Worm (Caenorhabditis elegans) whole organism, midembryonic: ENCODE data around the gene Y75B12A.2.

ENCODE experiments used
- T22C8.4 ChIP-seq: fragments of 200-800 bp; sonication (Bioruptor generic); IDR thresholded peaks from 2 replicates; pipeline ENCODE4 v1.3.6; 2022; ENCODE audit warnings: missing genetic modification characterization, missing compliant biosample characterization
- cog-1 ChIP-seq: sonication (generic microtip); optimal IDR thresholded peaks from 2 replicates; lab custom pipeline; 2016; ENCODE audit warnings: missing genetic modification characterization, missing compliant biosample characterization
- flt-1 ChIP-seq: fragments of 200-800 bp; sonication (Bioruptor generic); IDR thresholded peaks from 2 replicates; pipeline ENCODE4 v1.3.6; 2022; ENCODE audit warnings: missing genetic modification characterization, missing compliant biosample characterization
- klf-2 ChIP-seq: fragments of 200-800 bp; sonication (Bioruptor generic); conservative IDR thresholded peaks from 2 replicates; pipeline ENCODE4 v1.3.6; 2022; ENCODE audit warnings: missing genetic modification reagents, missing genetic modification characterization, missing compliant biosample characterization
- med-1 ChIP-seq: sonication (generic microtip); optimal IDR thresholded peaks from 2 replicates; lab custom pipeline; 2017; ENCODE audit warnings: missing genetic modification characterization, mild to moderate bottlenecking, missing compliant biosample characterization, antibody characterized with exemption, missing genetic modification reagents; ENCODE audit not compliant: insufficient read depth
- ref-1 ChIP-seq: fragments of 200-800 bp; sonication (Bioruptor generic); conservative IDR thresholded peaks from 2 replicates; pipeline ENCODE4 v1.3.6; 2022; ENCODE audit warnings: missing genetic modification reagents, missing genetic modification characterization, missing compliant biosample characterization
- tab-1 ChIP-seq: fragments of 200-800 bp; sonication (Bioruptor generic); IDR thresholded peaks from 2 replicates; pipeline ENCODE4 v1.3.6; 2022; ENCODE audit warnings: missing genetic modification characterization, missing compliant biosample characterization
- ztf-23 ChIP-seq: fragments of 200-800 bp; sonication (Bioruptor generic); IDR thresholded peaks from 2 replicates; pipeline ENCODE4 v1.3.6; 2022; ENCODE audit warnings: missing genetic modification reagents, missing genetic modification characterization, missing compliant biosample characterization
- ztf-29 ChIP-seq: fragments of 200-800 bp; sonication (Bioruptor generic); IDR thresholded peaks from 2 replicates; pipeline ENCODE4 v1.3.6; 2022; ENCODE audit warnings: missing genetic modification reagents, missing genetic modification characterization, missing compliant biosample characterization

Y75B12A.2 gene

DNA sequence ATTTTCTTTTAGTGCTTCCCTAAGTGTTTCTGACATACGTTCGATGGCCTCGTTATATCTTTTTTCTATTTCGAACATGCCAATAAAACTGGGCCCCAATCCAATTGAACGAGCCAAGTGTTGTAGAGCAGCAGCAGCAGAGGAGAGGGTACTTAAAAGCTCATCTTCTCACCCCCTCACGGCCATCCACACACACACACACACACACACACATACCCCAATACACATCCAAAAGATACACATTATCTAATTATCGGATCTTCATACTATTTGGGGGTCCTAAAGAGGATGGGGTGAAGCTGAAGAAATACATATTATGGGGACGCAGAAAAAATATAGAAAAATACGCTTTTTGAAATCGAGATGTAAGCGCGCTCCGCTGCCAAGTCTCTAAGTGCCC, 36.6 kb upstream of the Y75B12A.2 start:
- TF ChIP-seq flt-1 (GFP tag; lab: Robert Waterston, UW) = 0 out of 2 replicates have a peak, but pooled peaks have one; percentile 37
- TF ChIP-seq ztf-29 (GFP tag; lab: Robert Waterston, UW) = no peak
- TF ChIP-seq ztf-23 (GFP tag; lab: Robert Waterston, UW) = peak; percentile 53; the same call in 1 of the 2 replicates

DNA sequence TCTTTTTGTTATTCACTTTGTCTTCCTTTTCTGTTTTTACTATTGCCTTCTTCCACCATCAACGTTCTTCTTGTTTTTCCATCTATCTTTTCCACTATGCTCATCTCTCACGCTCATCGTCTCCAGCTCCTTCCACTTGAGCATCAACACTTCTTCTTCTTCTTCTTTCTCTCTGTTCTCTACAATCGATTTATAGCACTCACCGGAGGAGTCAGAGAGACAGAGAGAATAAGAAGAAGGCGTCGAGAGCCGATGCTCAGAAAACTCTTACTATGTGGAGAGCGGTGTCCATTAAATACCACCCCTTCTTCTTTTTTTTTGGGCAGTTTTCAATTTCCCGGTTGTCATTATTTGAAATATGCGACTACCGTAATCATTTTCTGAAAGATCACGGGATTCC, 34.5 kb upstream of the Y75B12A.2 start:
- no peak for TF ChIP-seq tab-1 (GFP tag; lab: Robert Waterston, UW)

DNA sequence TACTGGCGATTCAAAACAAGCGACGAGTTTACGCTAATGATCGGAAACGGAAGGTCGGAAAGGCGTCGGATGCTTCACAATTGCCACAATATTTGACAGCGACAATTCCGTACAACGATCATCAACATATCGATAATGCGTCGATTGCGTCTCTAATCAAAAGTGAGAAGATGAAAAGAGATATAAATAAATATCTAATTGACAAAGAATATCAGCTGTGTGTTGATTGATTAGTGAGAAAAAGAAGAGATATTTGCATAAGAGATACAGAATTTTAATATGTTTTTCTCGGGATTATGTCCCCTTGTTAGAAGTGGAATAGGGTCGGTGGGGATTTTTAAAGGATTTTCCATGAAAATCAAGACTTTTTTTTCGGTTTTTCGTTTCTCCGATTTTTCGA, 30.8 kb upstream of the Y75B12A.2 start:
- TF ChIP-seq med-1 (no peak), tab-1 (GFP tag; lab: Robert Waterston, UW) (no peak), ztf-23 (GFP tag; lab: Robert Waterston, UW) (no peak), ref-1 (no peak), T22C8.4 (no peak), ztf-29 (GFP tag; lab: Robert Waterston, UW) (no peak), klf-2 (GFP tag; lab: Robert Waterston, UW) (no peak), flt-1 (GFP tag; lab: Robert Waterston, UW) (no peak), cog-1 (tag; lab: Kevin White, UChicago) (no peak)

DNA sequence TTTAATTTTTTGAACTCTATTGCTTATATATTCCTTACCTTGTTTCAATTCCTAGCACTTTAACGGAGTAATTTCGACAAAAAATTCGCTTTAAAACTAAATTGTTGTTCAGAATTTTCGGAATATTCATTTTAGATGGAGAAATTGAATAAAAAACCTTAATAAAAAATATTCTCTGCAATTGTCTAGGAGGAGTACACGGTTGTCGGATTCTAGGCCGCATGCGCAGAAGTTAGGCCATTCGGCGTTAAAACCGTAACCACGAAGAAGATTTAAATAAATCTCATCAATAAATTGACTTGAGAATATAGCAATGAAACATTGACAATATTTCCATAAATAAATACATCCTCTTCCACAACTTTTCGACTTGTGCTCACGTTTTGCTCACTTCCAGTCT, 27.1 kb upstream of the Y75B12A.2 start, which contains the start of the genes C01G10.10 and C01G10.9:
Gene C01G10.10 (minus strand): TSS at position 151 of the 400 bp plus-strand sequence.
Gene C01G10.9 (plus strand): TSS at position 240 of the 400 bp plus-strand sequence.
- TF ChIP-seq ztf-29 (GFP tag; lab: Robert Waterston, UW) (no peak), flt-1 (GFP tag; lab: Robert Waterston, UW) (0 out of 2 replicates have a peak, but pooled peaks have one; percentile 10), T22C8.4 (no peak), klf-2 (GFP tag; lab: Robert Waterston, UW) (no peak), cog-1 (tag; lab: Kevin White, UChicago) (no peak), tab-1 (GFP tag; lab: Robert Waterston, UW) (no peak)

DNA sequence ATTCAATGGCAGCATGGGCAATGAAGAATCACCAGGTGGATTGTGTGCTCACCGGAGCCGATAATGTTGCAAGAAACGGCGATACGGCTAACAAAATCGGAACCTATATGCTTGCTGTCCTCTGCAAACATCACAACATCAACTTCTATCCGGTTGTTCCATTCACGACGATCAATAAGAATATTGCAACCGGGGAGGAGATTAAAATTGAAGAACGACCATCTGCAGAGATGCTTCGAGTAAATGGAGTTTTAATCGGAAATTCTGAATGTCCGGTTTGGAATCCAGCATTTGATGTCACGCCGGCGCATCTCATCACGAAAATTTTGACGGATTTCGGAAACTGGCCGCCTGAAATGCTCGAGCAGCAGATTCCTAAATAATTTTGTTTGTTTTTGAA, 25.7 kb upstream of the Y75B12A.2 start:
- TF ChIP-seq flt-1 (GFP tag; lab: Robert Waterston, UW) = no peak
- TF ChIP-seq klf-2 (GFP tag; lab: Robert Waterston, UW) = no peak
- no peak for TF ChIP-seq tab-1 (GFP tag; lab: Robert Waterston, UW)
- TF ChIP-seq ztf-23 (GFP tag; lab: Robert Waterston, UW) = no peak
- TF ChIP-seq ref-1 = no peak
- TF ChIP-seq cog-1 (tag; lab: Kevin White, UChicago) = no peak
- TF ChIP-seq ztf-29 (GFP tag; lab: Robert Waterston, UW) = no peak
- TF ChIP-seq med-1 = no peak
- no peak for TF ChIP-seq T22C8.4

DNA sequence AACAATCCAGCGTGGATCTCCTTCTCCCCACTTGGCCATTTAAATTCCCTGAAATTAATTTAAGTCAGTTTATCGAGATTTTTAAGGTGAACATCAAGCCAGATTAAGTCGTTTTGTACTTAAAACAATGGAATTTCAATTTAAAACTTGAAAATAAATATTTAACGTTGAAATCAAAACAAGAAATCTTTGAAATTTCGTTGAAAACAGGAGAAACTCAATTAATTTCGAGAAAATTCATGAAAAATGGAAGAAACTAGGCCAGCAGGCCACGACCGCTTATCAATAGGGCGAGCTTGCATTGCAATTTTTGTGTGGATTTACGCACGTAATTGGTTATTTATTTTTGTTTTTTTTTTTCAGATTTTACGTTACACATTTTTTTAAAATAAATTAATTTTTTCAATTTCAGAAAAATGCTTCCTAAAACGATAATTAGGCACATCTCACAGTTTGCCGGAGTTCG, 24.0 kb upstream of the Y75B12A.2 start, which contains the start of the genes ahsa-1 and C01G10.7:
Gene ahsa-1 (minus strand): TSS at position 51 of the 466 bp plus-strand sequence.
Gene C01G10.7 (plus strand): TSS at position 413 of the 466 bp plus-strand sequence.
- TF ChIP-seq med-1 = no peak
- peak; percentile 83 for TF ChIP-seq cog-1 (tag; lab: Kevin White, UChicago)
- peak; percentile 77 for TF ChIP-seq flt-1 (GFP tag; lab: Robert Waterston, UW)
- TF ChIP-seq ztf-23 (GFP tag; lab: Robert Waterston, UW) = peak; percentile 89

DNA sequence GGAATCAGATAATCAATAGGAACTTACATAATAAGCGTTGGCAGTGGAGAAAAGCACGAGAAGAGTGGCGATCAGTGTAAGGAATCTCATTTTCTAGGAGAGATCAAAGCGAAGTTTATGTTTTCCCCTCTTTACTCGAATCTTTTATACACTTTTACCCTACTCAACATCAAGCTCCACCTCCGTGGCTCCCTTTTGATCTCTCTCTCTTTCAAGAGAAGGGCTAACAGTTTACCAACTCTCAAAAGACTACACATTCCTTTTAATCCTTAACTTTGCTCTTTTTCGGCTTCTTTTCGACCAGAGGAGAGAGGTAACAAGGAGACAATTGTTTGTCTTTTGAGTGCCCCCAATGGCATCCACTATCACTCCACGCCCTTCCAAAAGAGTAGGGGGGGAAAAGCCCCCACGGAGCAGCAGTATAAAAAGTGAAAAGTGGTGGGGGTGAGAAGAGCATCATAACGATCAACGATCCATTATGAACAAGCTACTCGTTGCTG, 22.1 kb upstream of the Y75B12A.2 start, which contains the start of the genes C01G10.15 and C01G10.6:
Gene C01G10.15 (minus strand): TSS at position 101 of the 500 bp plus-strand sequence.
Gene C01G10.6 (plus strand): TSS at position 450 of the 500 bp plus-strand sequence.
- TF ChIP-seq ref-1 (no peak), cog-1 (tag; lab: Kevin White, UChicago) (no peak), med-1 (no peak), tab-1 (GFP tag; lab: Robert Waterston, UW) (no peak), flt-1 (GFP tag; lab: Robert Waterston, UW) (no peak), ztf-29 (GFP tag; lab: Robert Waterston, UW) (no peak), klf-2 (GFP tag; lab: Robert Waterston, UW) (no peak), T22C8.4 (no peak)

DNA sequence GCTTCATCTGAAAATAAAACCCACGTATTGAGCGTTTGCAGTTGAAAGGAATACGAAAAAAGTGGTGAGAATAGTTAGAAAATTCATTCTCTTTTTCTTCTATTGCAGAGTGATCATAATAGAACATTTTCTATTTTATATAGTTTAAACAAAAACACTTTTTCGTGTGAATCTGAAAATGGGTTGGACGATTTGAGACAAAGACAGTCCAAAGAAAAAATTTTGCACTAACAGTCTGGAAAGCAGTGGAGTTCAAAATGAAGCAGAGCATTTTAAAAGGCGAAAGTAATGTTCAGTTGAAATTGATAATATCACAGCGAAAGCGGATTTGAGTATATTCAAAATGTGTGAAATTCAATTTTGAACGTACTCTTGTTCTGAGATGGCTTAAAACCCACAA, 20.7 kb upstream of the Y75B12A.2 start, which contains the start of gene C01G10.18:
Gene C01G10.18 (minus strand): TSS at position 101 of the 400 bp plus-strand sequence.
- TF ChIP-seq flt-1 (GFP tag; lab: Robert Waterston, UW) (no peak), klf-2 (GFP tag; lab: Robert Waterston, UW) (no peak), tab-1 (GFP tag; lab: Robert Waterston, UW) (no peak), ztf-29 (GFP tag; lab: Robert Waterston, UW) (no peak), T22C8.4 (no peak), ztf-23 (GFP tag; lab: Robert Waterston, UW) (no peak), med-1 (no peak), ref-1 (no peak), cog-1 (tag; lab: Kevin White, UChicago) (no peak)

DNA sequence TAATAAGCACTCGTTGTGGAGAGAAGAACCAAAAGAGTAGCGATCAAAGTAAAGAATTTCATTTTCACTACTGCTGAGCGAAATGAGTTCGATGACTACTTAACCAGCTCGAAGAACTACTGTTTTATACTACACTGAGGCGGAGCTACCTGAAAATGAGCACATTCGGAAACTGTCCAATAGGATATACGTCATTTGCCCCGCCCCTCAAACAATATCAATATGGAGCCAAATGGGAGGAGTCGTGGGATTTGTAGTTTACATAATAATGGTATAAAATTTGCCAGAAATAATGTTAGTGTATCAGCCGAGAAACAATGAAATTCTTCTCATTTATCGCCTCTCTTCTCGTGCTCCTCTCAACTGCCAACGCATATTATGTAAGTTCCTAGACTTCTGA, 19.9 kb upstream of the Y75B12A.2 start, which contains the start of the genes C01G10.5 and C01G10.4:
Gene C01G10.5 (minus strand): TSS at position 101 of the 400 bp plus-strand sequence.
Gene C01G10.4 (plus strand): TSS at position 303 of the 400 bp plus-strand sequence.
- no peak for TF ChIP-seq flt-1 (GFP tag; lab: Robert Waterston, UW)
- no peak for TF ChIP-seq ztf-23 (GFP tag; lab: Robert Waterston, UW)
- TF ChIP-seq ref-1 = no peak
- TF ChIP-seq tab-1 (GFP tag; lab: Robert Waterston, UW) = no peak
- no peak for TF ChIP-seq ztf-29 (GFP tag; lab: Robert Waterston, UW)
- no peak for TF ChIP-seq klf-2 (GFP tag; lab: Robert Waterston, UW)
- TF ChIP-seq T22C8.4 = no peak
- TF ChIP-seq cog-1 (tag; lab: Kevin White, UChicago) = no peak
- TF ChIP-seq med-1 = no peak

DNA sequence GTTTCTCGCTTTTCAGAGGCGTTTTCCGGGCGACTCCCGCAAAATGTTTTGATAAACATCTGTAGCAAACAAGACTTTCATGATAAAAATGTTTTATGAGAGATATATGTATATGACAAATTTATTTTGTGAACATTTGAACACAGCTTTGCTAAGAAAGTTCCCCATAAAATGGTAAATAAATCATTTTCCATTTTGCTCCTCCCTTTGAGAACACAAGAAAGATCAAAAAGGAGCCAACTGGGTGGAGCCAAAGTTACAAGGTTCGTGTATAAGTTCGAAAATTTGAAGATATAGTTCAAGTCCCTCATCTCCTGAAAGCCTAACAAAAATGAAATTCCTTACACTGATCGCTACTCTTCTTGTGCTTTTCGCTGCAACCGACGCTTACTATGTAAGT, 18.9 kb upstream of the Y75B12A.2 start, which contains the start of gene C01G10.17:
Gene C01G10.17 (plus strand): TSS at position 301 of the 400 bp plus-strand sequence.
- no peak for TF ChIP-seq tab-1 (GFP tag; lab: Robert Waterston, UW)
- TF ChIP-seq ztf-29 (GFP tag; lab: Robert Waterston, UW) = no peak
- no peak for TF ChIP-seq klf-2 (GFP tag; lab: Robert Waterston, UW)
- no peak for TF ChIP-seq med-1
- no peak for TF ChIP-seq ref-1
- no peak for TF ChIP-seq flt-1 (GFP tag; lab: Robert Waterston, UW)
- no peak for TF ChIP-seq T22C8.4
- TF ChIP-seq cog-1 (tag; lab: Kevin White, UChicago) = no peak
- TF ChIP-seq ztf-23 (GFP tag; lab: Robert Waterston, UW) = no peak
